Fruit fly (Drosophila melanogaster) whole organism, prepupa: ENCODE results near the gene CheB93a.

Source experiments
- Blimp-1 ChIP-seq: fragments of 200-800 bp; sonication (Bioruptor generic); optimal IDR thresholded peaks from 3 replicates; lab custom pipeline; 2017; ENCODE audit warnings: missing biosample characterization, missing genetic modification characterization, mild to moderate bottlenecking, moderate library complexity, missing genetic modification reagents
- CG10669 ChIP-seq: fragments of 200-800 bp; sonication (Bioruptor generic); optimal IDR thresholded peaks from 3 replicates; lab custom pipeline; 2018; ENCODE audit warnings: missing biosample characterization, mild to moderate bottlenecking, missing genetic modification characterization, moderate library complexity
- CG11294 ChIP-seq: fragments of 200-800 bp; sonication (Bioruptor generic); IDR thresholded peaks from 2 replicates; pipeline ENCODE4 v1.3.6; 2022; ENCODE audit warnings: missing biosample characterization, missing genetic modification characterization
- CG11762 ChIP-seq: fragments of 200-800 bp; sonication (Bioruptor generic); optimal IDR thresholded peaks from 3 replicates; lab custom pipeline; 2016; ENCODE audit warnings: missing biosample characterization, missing genetic modification characterization; ENCODE audit not compliant: insufficient read depth
- CG16779 ChIP-seq: fragments of 200-800 bp; sonication (Bioruptor generic); optimal IDR thresholded peaks from 3 replicates; lab custom pipeline; 2017; ENCODE audit warnings: missing biosample characterization, mild to moderate bottlenecking, missing genetic modification characterization
- CG34406 ChIP-seq: fragments of 200-800 bp; sonication (Bioruptor generic); optimal IDR thresholded peaks from 3 replicates; lab custom pipeline; 2016; ENCODE audit warnings: missing biosample characterization, missing genetic modification characterization
- CG3919 ChIP-seq: fragments of 200-800 bp; sonication (Bioruptor generic); optimal IDR thresholded peaks from 3 replicates; lab custom pipeline; 2016; ENCODE audit warnings: missing biosample characterization, missing genetic modification characterization
- CG6276 ChIP-seq: fragments of 200-800 bp; sonication (Bioruptor generic); optimal IDR thresholded peaks from 2 replicates; lab custom pipeline; 2017; ENCODE audit warnings: missing biosample characterization, mild to moderate bottlenecking, missing genetic modification characterization
- CG6808 ChIP-seq: fragments of 200-800 bp; sonication (Bioruptor generic); optimal IDR thresholded peaks from 3 replicates; lab custom pipeline; 2017; ENCODE audit warnings: missing biosample characterization, missing genetic modification characterization, mild to moderate bottlenecking, moderate library complexity, missing genetic modification reagents
- CG6854 ChIP-seq: fragments of 200-800 bp; sonication (Bioruptor generic); optimal IDR thresholded peaks from 2 replicates; lab custom pipeline; 2017; ENCODE audit warnings: missing biosample characterization, mild to moderate bottlenecking, missing genetic modification characterization
- Ets21C ChIP-seq: fragments of 200-800 bp; sonication (Bioruptor generic); optimal IDR thresholded peaks from 3 replicates; lab custom pipeline; 2016; ENCODE audit warnings: missing biosample characterization, missing genetic modification characterization
- Gug ChIP-seq: fragments of 200-800 bp; sonication (Bioruptor generic); IDR thresholded peaks from 2 replicates; pipeline ENCODE4 v1.3.6; 2022; ENCODE audit warnings: missing biosample characterization, missing genetic modification characterization
- Hr4 ChIP-seq: fragments of 200-800 bp; sonication (Bioruptor generic); optimal IDR thresholded peaks from 3 replicates; lab custom pipeline; 2016; ENCODE audit warnings: missing biosample characterization, missing genetic modification characterization
- Met ChIP-seq: fragments of 200-800 bp; sonication (Bioruptor generic); optimal IDR thresholded peaks from 3 replicates; lab custom pipeline; 2016; ENCODE audit warnings: missing biosample characterization, missing genetic modification characterization
- Smox ChIP-seq: fragments of 200-800 bp; sonication (Bioruptor generic); optimal IDR thresholded peaks from 3 replicates; lab custom pipeline; 2016; ENCODE audit warnings: missing biosample characterization, missing genetic modification characterization
- Sox14 ChIP-seq: fragments of 200-800 bp; sonication (Bioruptor generic); optimal IDR thresholded peaks from 3 replicates; lab custom pipeline; 2016; ENCODE audit warnings: missing biosample characterization, missing genetic modification characterization
- Sox15 ChIP-seq: fragments of 200-800 bp; sonication (Bioruptor generic); optimal IDR thresholded peaks from 3 replicates; lab custom pipeline; 2016; ENCODE audit warnings: missing biosample characterization, missing genetic modification characterization
- achi ChIP-seq: fragments of 200-800 bp; sonication (Bioruptor generic); optimal IDR thresholded peaks from 3 replicates; lab custom pipeline; 2016; ENCODE audit warnings: missing biosample characterization, missing genetic modification characterization
- cyc ChIP-seq: fragments of 200-800 bp; sonication (Bioruptor generic); optimal IDR thresholded peaks from 3 replicates; lab custom pipeline; 2016; ENCODE audit warnings: missing biosample characterization, missing genetic modification characterization
- dsx ChIP-seq: fragments of 200-800 bp; optimal IDR thresholded peaks from 3 replicates; lab custom pipeline; 2019; ENCODE audit warnings: missing biosample characterization, mild to moderate bottlenecking, missing genetic modification characterization, moderate library complexity; ENCODE audit not compliant: poor library complexity, severe bottlenecking
- esn ChIP-seq: fragments of 200-800 bp; sonication (Bioruptor generic); optimal IDR thresholded peaks from 2 replicates; lab custom pipeline; 2016; ENCODE audit warnings: missing biosample characterization, mild to moderate bottlenecking, missing genetic modification characterization, moderate library complexity
- fd59A ChIP-seq: fragments of 200-800 bp; sonication (Bioruptor generic); optimal IDR thresholded peaks from 2 replicates; lab custom pipeline; 2017; ENCODE audit warnings: missing biosample characterization, mild to moderate bottlenecking, missing genetic modification characterization, missing genetic modification reagents
- net ChIP-seq: fragments of 200-800 bp; sonication (Bioruptor generic); optimal IDR thresholded peaks from 3 replicates; lab custom pipeline; 2016; ENCODE audit warnings: missing biosample characterization, missing genetic modification characterization
- pdm3 ChIP-seq: fragments of 200-800 bp; sonication (Bioruptor generic); optimal IDR thresholded peaks from 3 replicates; lab custom pipeline; 2016; ENCODE audit warnings: missing biosample characterization, missing genetic modification characterization
- salr ChIP-seq, 2 experiments: fragments of 200-800 bp; sonication (Bioruptor generic); optimal IDR thresholded peaks; 3 replicates each; lab custom pipeline; 2016 to 2018; ENCODE audit warnings: missing biosample characterization in 2 of 2, missing genetic modification characterization in 2 of 2, mild to moderate bottlenecking in 1 of 2
- svp ChIP-seq: fragments of 200-800 bp; sonication (Bioruptor generic); peaks from one replicate; lab custom pipeline; 2016; ENCODE audit warnings: missing biosample characterization, missing genetic modification characterization
- topi ChIP-seq: fragments of 200-800 bp; sonication (Bioruptor generic); optimal IDR thresholded peaks from 3 replicates; lab custom pipeline; 2016; ENCODE audit warnings: missing biosample characterization, missing genetic modification characterization

The CheB93a gene

dm6 chr3R:21452108-21452507 lies 44.9 kb downstream of the CheB93a start (continued):
- TF ChIP-seq salr (GFP tag; optimal IDR thresholded peaks at IDR 0.05; lab: Kevin White, UChicago), result no peak
- no peak for TF ChIP-seq Sox15 (GFP tag; lab: Kevin White, UChicago)
- no peak for TF ChIP-seq Blimp-1 (GFP tag; lab: Kevin White, UChicago)
- no peak for TF ChIP-seq CG34406
- peak; percentile 53 for TF ChIP-seq Met (GFP tag; lab: Kevin White, UChicago)
- peak; percentile 20 for TF ChIP-seq CG3919
- TF ChIP-seq Gug (GFP tag; lab: Robert Waterston, UW), result no peak
- no peak for TF ChIP-seq CG6854 (GFP tag; lab: Kevin White, UChicago)
- TF ChIP-seq CG16779 (tag; lab: Kevin White, UChicago), result no peak
- TF ChIP-seq Hr4 (GFP tag; lab: Kevin White, UChicago), result no peak
- TF ChIP-seq CG10669 (GFP tag; lab: Kevin White, UChicago), result peak; percentile 18
- TF ChIP-seq Ets21C, result peak; percentile 18
- peak; percentile 34 for TF ChIP-seq CG6808
- peak; percentile 81 for TF ChIP-seq svp (GFP tag; lab: Kevin White, UChicago)
- TF ChIP-seq pdm3 (GFP tag; lab: Kevin White, UChicago), result peak; percentile 12
- TF ChIP-seq CG11294 (GFP tag; lab: Robert Waterston, UW), result no peak

- no peak for TF ChIP-seq fd59A
- no peak for TF ChIP-seq dsx
- TF ChIP-seq salr (GFP tag; optimal IDR thresholded peaks at IDR 0.05; lab: Kevin White, UChicago), result no peak
- TF ChIP-seq achi (GFP tag; lab: Kevin White, UChicago), result no peak
- TF ChIP-seq CG6276 (GFP tag; lab: Kevin White, UChicago), result no peak
- TF ChIP-seq esn (GFP tag; lab: Kevin White, UChicago), result no peak
- TF ChIP-seq cyc (GFP tag; lab: Kevin White, UChicago), result no peak
- TF ChIP-seq Smox (GFP tag; lab: Kevin White, UChicago), result no peak
- no peak for TF ChIP-seq topi (GFP tag; lab: Kevin White, UChicago)
- no peak for TF ChIP-seq CG34406
- no peak for TF ChIP-seq Sox14 (GFP tag; lab: Kevin White, UChicago)
- no peak for TF ChIP-seq CG11762 (GFP tag; lab: Kevin White, UChicago)
- no peak for TF ChIP-seq Ets21C
- no peak for TF ChIP-seq net (GFP tag; lab: Kevin White, UChicago)
Measured at dm6 chr3R:21456774-21457173, 49.5 kb downstream of the CheB93a start.
